Fruit fly (Drosophila melanogaster) whole organism, pupa: Measurements from ENCODE around the gene CG12229.

Source experiments
- CG10348 ChIP-seq: fragments of 200-800 bp; sonication (Bioruptor generic); IDR thresholded peaks from 2 replicates; pipeline ENCODE4 v1.3.6; 2022; ENCODE audit warnings: missing biosample characterization, missing genetic modification characterization
- CG13204 ChIP-seq: fragments of 200-800 bp; sonication (Bioruptor generic); optimal IDR thresholded peaks from 2 replicates; lab custom pipeline; 2018; ENCODE audit warnings: missing biosample characterization, mild to moderate bottlenecking, missing genetic modification characterization, moderate library complexity
- CG14655 ChIP-seq: fragments of 200-800 bp; sonication (Bioruptor generic); optimal IDR thresholded peaks from 3 replicates; lab custom pipeline; 2017; ENCODE audit warnings: mild to moderate bottlenecking, missing biosample characterization, missing genetic modification reagents, missing genetic modification characterization
- CG17806 ChIP-seq: fragments of 200-800 bp; sonication (Bioruptor generic); optimal IDR thresholded peaks from 2 replicates; lab custom pipeline; 2018; ENCODE audit warnings: missing biosample characterization, mild to moderate bottlenecking, missing genetic modification characterization, moderate library complexity
- CG32121 ChIP-seq: fragments of 200-800 bp; sonication (Bioruptor generic); IDR thresholded peaks from 2 replicates; pipeline ENCODE4 v1.3.6; 2022; ENCODE audit warnings: missing biosample characterization, missing genetic modification characterization
- rn ChIP-seq: fragments of 200-800 bp; sonication (Bioruptor generic); IDR thresholded peaks from 2 replicates; pipeline ENCODE4 v1.3.6; 2022; ENCODE audit warnings: missing biosample characterization, missing genetic modification characterization

- no peak for TF ChIP-seq CG14655
- TF ChIP-seq CG10348 (GFP tag; lab: Robert Waterston, UW): no peak
- no peak for TF ChIP-seq CG13204 (GFP tag; lab: Kevin White, UChicago)
- TF ChIP-seq CG32121 (GFP tag; lab: Robert Waterston, UW): no peak
- no peak for TF ChIP-seq rn (GFP tag; lab: Robert Waterston, UW)
- TF ChIP-seq CG17806 (tag; lab: Kevin White, UChicago): no peak
Measured at dm6 chr3L:17441602-17442001, 5.4 kb upstream of the CG12229 start.
